Worm (Caenorhabditis elegans) whole organism, midembryonic: ENCODE measurements around the gene lect-2.

Source experiments
- T22C8.4 ChIP-seq: fragments of 200-800 bp; sonication (Bioruptor generic); IDR thresholded peaks from 2 replicates; pipeline ENCODE4 v1.3.6; 2022; ENCODE audit warnings: missing genetic modification characterization, missing compliant biosample characterization
- cog-1 ChIP-seq: sonication (generic microtip); optimal IDR thresholded peaks from 2 replicates; lab custom pipeline; 2016; ENCODE audit warnings: missing genetic modification characterization, missing compliant biosample characterization
- flt-1 ChIP-seq: fragments of 200-800 bp; sonication (Bioruptor generic); IDR thresholded peaks from 2 replicates; pipeline ENCODE4 v1.3.6; 2022; ENCODE audit warnings: missing genetic modification characterization, missing compliant biosample characterization
- ref-1 ChIP-seq: fragments of 200-800 bp; sonication (Bioruptor generic); conservative IDR thresholded peaks from 2 replicates; pipeline ENCODE4 v1.3.6; 2022; ENCODE audit warnings: missing genetic modification reagents, missing genetic modification characterization, missing compliant biosample characterization
- ztf-29 ChIP-seq: fragments of 200-800 bp; sonication (Bioruptor generic); IDR thresholded peaks from 2 replicates; pipeline ENCODE4 v1.3.6; 2022; ENCODE audit warnings: missing genetic modification reagents, missing genetic modification characterization, missing compliant biosample characterization

- no peak for TF ChIP-seq ztf-29 (GFP tag; lab: Robert Waterston, UW)
- no peak for TF ChIP-seq ref-1 (GFP tag; lab: Robert Waterston, UW)
- TF ChIP-seq flt-1, result no peak
- no peak for TF ChIP-seq T22C8.4 (GFP tag; lab: Robert Waterston, UW)
- TF ChIP-seq cog-1 (tag; lab: Kevin White, UChicago), result no peak
Measured at ce11 chrII:5785504-5785903, 5.0 kb upstream of the lect-2 start.
